Worm (Caenorhabditis elegans): ENCODE results near the gene ppk-2.

Gene ppk-2

ce11 chrIII:2133928-2134327, 31.8 kb downstream of the ppk-2 start:
- TF ChIP-seq ceh-13 (GFP tag; optimal IDR thresholded peaks at IDR 0.05), result no peak
- no peak for TF ChIP-seq flt-1 (GFP tag; IDR thresholded peaks at IDR 0.05)
- no peak for TF ChIP-seq pes-1 (GFP tag; IDR thresholded peaks at IDR 0.05)
- TF ChIP-seq hmbx-1 (tag; optimal IDR thresholded peaks at IDR 0.05), result no peak

ce11 chrIII:2137490-2137889, 35.4 kb downstream of the ppk-2 start:
- no peak for TF ChIP-seq B0310.2 (tag; optimal IDR thresholded peaks at IDR 0.05)
- no peak for TF ChIP-seq tra-4 (tag; optimal IDR thresholded peaks at IDR 0.05)
- no peak for TF ChIP-seq F13C5.2 (tag; optimal IDR thresholded peaks at IDR 0.05)
- TF ChIP-seq pes-1 (GFP tag; IDR thresholded peaks at IDR 0.05), result no peak
- TF ChIP-seq ets-7 (tag; optimal IDR thresholded peaks at IDR 0.05), result no peak
- no peak for TF ChIP-seq sea-1 (GFP tag; conservative IDR thresholded peaks at IDR 0.05)
- no peak for TF ChIP-seq aly-1 (tag; optimal IDR thresholded peaks at IDR 0.05)
- no peak for TF ChIP-seq hmbx-1 (tag; optimal IDR thresholded peaks at IDR 0.05)
- TF ChIP-seq tbx-11 (GFP tag; IDR thresholded peaks at IDR 0.05), result no peak
- no peak for TF ChIP-seq hmg-4 (GFP tag; optimal IDR thresholded peaks at IDR 0.05)
- TF ChIP-seq flt-1 (GFP tag; IDR thresholded peaks at IDR 0.05), result no peak
- TF ChIP-seq scrt-1 (GFP tag; IDR thresholded peaks at IDR 0.05), result no peak
- no peak for TF ChIP-seq ceh-13 (GFP tag; optimal IDR thresholded peaks at IDR 0.05)
- TF ChIP-seq tbx-37 (GFP tag; conservative IDR thresholded peaks at IDR 0.05), result no peak
- no peak for TF ChIP-seq ama-1 (optimal IDR thresholded peaks at IDR 0.05)
- TF ChIP-seq ceh-36 (tag; optimal IDR thresholded peaks at IDR 0.05), result no peak

ce11 chrIII:2150555-2150954, 48.5 kb downstream of the ppk-2 start:
- TF ChIP-seq ceh-13 (GFP tag; optimal IDR thresholded peaks at IDR 0.05) (no peak), flt-1 (GFP tag; IDR thresholded peaks at IDR 0.05) (no peak), ama-1 (optimal IDR thresholded peaks at IDR 0.05) (no peak), B0310.2 (tag; optimal IDR thresholded peaks at IDR 0.05) (no peak), sea-1 (GFP tag; conservative IDR thresholded peaks at IDR 0.05) (no peak), ets-7 (tag; optimal IDR thresholded peaks at IDR 0.05) (no peak)

ce11 chrIII:2151480-2151995, 49.4 kb downstream of the ppk-2 start, which contains the start of gene gcn-1:
gcn-1 (plus strand) TSS chrIII:2151945.
- no peak for TF ChIP-seq B0310.2 (tag; optimal IDR thresholded peaks at IDR 0.05)
- TF ChIP-seq ceh-36 (tag; optimal IDR thresholded peaks at IDR 0.05), result peak; percentile 16
- TF ChIP-seq ets-7 (tag; optimal IDR thresholded peaks at IDR 0.05), result no peak
- no peak for TF ChIP-seq hmg-4 (GFP tag; optimal IDR thresholded peaks at IDR 0.05)
- no peak for TF ChIP-seq sea-1 (GFP tag; conservative IDR thresholded peaks at IDR 0.05)
- peak; percentile 62 for TF ChIP-seq F13C5.2 (tag; optimal IDR thresholded peaks at IDR 0.05)
- TF ChIP-seq pes-1 (GFP tag; IDR thresholded peaks at IDR 0.05), result peak; percentile 58; the same call in 1 of the 2 replicates
- TF ChIP-seq flt-1 (GFP tag; IDR thresholded peaks at IDR 0.05), result no peak

All from whole organism, early embryonic.